Fruit fly (Drosophila melanogaster) whole organism, embryonic: ENCODE measurements around the gene CG42554.

Source experiments
- ATbp ChIP-seq: fragments of 200-800 bp; sonication (Bioruptor generic); optimal IDR thresholded peaks from 2 replicates; lab custom pipeline; 2017; ENCODE audit warnings: missing biosample characterization, mild to moderate bottlenecking, missing genetic modification characterization, missing genetic modification reagents
- Ada2b ChIP-seq: fragments of 200-800 bp; sonication (Bioruptor generic); IDR thresholded peaks from 2 replicates; pipeline ENCODE4 v1.3.6; 2022; ENCODE audit warnings: missing biosample characterization, missing genetic modification characterization
- Blimp-1 ChIP-seq: fragments of 200-800 bp; sonication (Bioruptor generic); optimal IDR thresholded peaks from 3 replicates; lab custom pipeline; 2018; ENCODE audit warnings: missing biosample characterization, missing genetic modification characterization, mild to moderate bottlenecking, moderate library complexity, missing genetic modification reagents
- CG10431 ChIP-seq: fragments of 200-800 bp; sonication (Bioruptor generic); optimal IDR thresholded peaks from 3 replicates; lab custom pipeline; 2018; ENCODE audit warnings: missing biosample characterization, mild to moderate bottlenecking, missing genetic modification characterization
- CG11696 ChIP-seq: fragments of 200-800 bp; sonication (Bioruptor generic); IDR thresholded peaks from 2 replicates; pipeline ENCODE4 v1.3.6; 2022; ENCODE audit warnings: missing biosample characterization, missing genetic modification characterization
- CG12219 ChIP-seq: fragments of 200-800 bp; sonication (Bioruptor generic); optimal IDR thresholded peaks from 3 replicates; lab custom pipeline; 2018; ENCODE audit warnings: missing biosample characterization, mild to moderate bottlenecking, missing genetic modification characterization
- CG13123 ChIP-seq: fragments of 200-800 bp; sonication (Bioruptor generic); optimal IDR thresholded peaks from 2 replicates; lab custom pipeline; 2016; ENCODE audit warnings: missing biosample characterization, missing genetic modification characterization
- CG15073 ChIP-seq: fragments of 200-800 bp; sonication (Bioruptor generic); optimal IDR thresholded peaks from 2 replicates; lab custom pipeline; 2016; ENCODE audit warnings: missing biosample characterization, missing genetic modification characterization
- CG1603 ChIP-seq: fragments of 200-800 bp; sonication (Bioruptor generic); optimal IDR thresholded peaks from 2 replicates; lab custom pipeline; 2019; ENCODE audit warnings: missing biosample characterization, mild to moderate bottlenecking, missing genetic modification characterization, moderate library complexity
- CG1647 ChIP-seq: fragments of 200-800 bp; sonication (Bioruptor generic); optimal IDR thresholded peaks from 3 replicates; lab custom pipeline; 2016; ENCODE audit warnings: missing biosample characterization, missing genetic modification characterization
- CG17361 ChIP-seq: fragments of 200-800 bp; sonication (Bioruptor generic); IDR thresholded peaks from 3 replicates; pipeline ENCODE4 v1.3.6; 2022; ENCODE audit warnings: missing biosample characterization, missing genetic modification characterization
- CG17568 ChIP-seq: fragments of 200-800 bp; sonication (Bioruptor generic); optimal IDR thresholded peaks from 2 replicates; lab custom pipeline; 2018; ENCODE audit warnings: missing biosample characterization, mild to moderate bottlenecking, missing genetic modification characterization, moderate library complexity
- CG1832 ChIP-seq: fragments of 200-800 bp; sonication (Bioruptor generic); optimal IDR thresholded peaks from 2 replicates; lab custom pipeline; 2017; ENCODE audit warnings: missing biosample characterization, mild to moderate bottlenecking, missing genetic modification characterization, inconsistent platforms
- CG2120 ChIP-seq: fragments of 200-800 bp; sonication (Bioruptor generic); optimal IDR thresholded peaks from 3 replicates; lab custom pipeline; 2016; ENCODE audit warnings: missing biosample characterization, missing genetic modification characterization
- CG2678 ChIP-seq: fragments of 200-800 bp; sonication (Bioruptor generic); optimal IDR thresholded peaks from 3 replicates; lab custom pipeline; 2019; ENCODE audit warnings: missing biosample characterization, mild to moderate bottlenecking, missing genetic modification characterization, moderate library complexity
- CG2712 ChIP-seq: fragments of 200-800 bp; optimal IDR thresholded peaks from 3 replicates; lab custom pipeline; 2019; ENCODE audit warnings: missing biosample characterization, mild to moderate bottlenecking, missing genetic modification characterization, moderate library complexity
- CG31388 ChIP-seq: fragments of 200-800 bp; sonication (Bioruptor generic); optimal IDR thresholded peaks from 2 replicates; lab custom pipeline; 2016; ENCODE audit warnings: missing biosample characterization, missing genetic modification characterization
- CG31441 ChIP-seq: fragments of 200-800 bp; sonication (Bioruptor generic); IDR thresholded peaks from 2 replicates; pipeline ENCODE4 v1.3.6; 2022; ENCODE audit warnings: missing biosample characterization, missing genetic modification characterization
- CG4424 ChIP-seq: fragments of 200-800 bp; sonication (Bioruptor generic); optimal IDR thresholded peaks from 3 replicates; lab custom pipeline; 2016; ENCODE audit warnings: missing biosample characterization, missing genetic modification characterization
- CG4820 ChIP-seq: fragments of 200-800 bp; sonication (Bioruptor generic); optimal IDR thresholded peaks from 3 replicates; lab custom pipeline; 2016; ENCODE audit warnings: missing biosample characterization, missing genetic modification characterization
- CG9437 ChIP-seq: fragments of 200-800 bp; sonication (Bioruptor generic); optimal IDR thresholded peaks from 2 replicates; lab custom pipeline; 2018; ENCODE audit warnings: missing biosample characterization, mild to moderate bottlenecking, missing genetic modification characterization
- Drgx ChIP-seq: fragments of 200-800 bp; sonication (Bioruptor generic); IDR thresholded peaks from 2 replicates; pipeline ENCODE4 v1.3.6; 2022; ENCODE audit warnings: missing biosample characterization, missing genetic modification characterization
- E2f2 ChIP-seq: fragments of 200-800 bp; sonication (Bioruptor generic); IDR thresholded peaks from 2 replicates; pipeline ENCODE4 v1.3.6; 2022; ENCODE audit warnings: missing biosample characterization, missing genetic modification characterization
- Gug ChIP-seq: fragments of 200-800 bp; sonication (Bioruptor generic); IDR thresholded peaks from 4 replicates; pipeline ENCODE4 v1.3.6; 2022; ENCODE audit warnings: missing biosample characterization, missing genetic modification characterization
- H2.0 ChIP-seq: fragments of 200-800 bp; sonication (Bioruptor generic); IDR thresholded peaks from 2 replicates; pipeline ENCODE4 v1.3.6; 2022; ENCODE audit warnings: missing biosample characterization, missing genetic modification characterization
- MBD-R2 ChIP-seq: fragments of 200-800 bp; sonication (Bioruptor generic); IDR thresholded peaks from 2 replicates; pipeline ENCODE4 v1.3.6; 2022; ENCODE audit warnings: missing biosample characterization, missing genetic modification characterization
- Xbp1 ChIP-seq: fragments of 200-800 bp; sonication (Bioruptor generic); optimal IDR thresholded peaks from 3 replicates; lab custom pipeline; 2016; ENCODE audit warnings: missing biosample characterization, mild to moderate bottlenecking, missing genetic modification characterization
- ab ChIP-seq: fragments of 200-800 bp; sonication (Bioruptor generic); optimal IDR thresholded peaks from 2 replicates; lab custom pipeline; 2016; ENCODE audit warnings: missing biosample characterization, missing genetic modification characterization
- az2 ChIP-seq: fragments of 200-800 bp; sonication (Bioruptor generic); optimal IDR thresholded peaks from 3 replicates; lab custom pipeline; 2016; ENCODE audit warnings: missing biosample characterization, missing genetic modification characterization
- bbx ChIP-seq: fragments of 200-800 bp; sonication (Bioruptor generic); IDR thresholded peaks from 2 replicates; pipeline ENCODE4 v1.3.6; 2022; ENCODE audit warnings: missing biosample characterization, missing genetic modification characterization; ENCODE audit not compliant: partially characterized antibody
- cg ChIP-seq: fragments of 200-800 bp; sonication (Bioruptor generic); optimal IDR thresholded peaks from 3 replicates; lab custom pipeline; 2019; ENCODE audit warnings: missing biosample characterization, mild to moderate bottlenecking, missing genetic modification characterization, moderate library complexity
- chn ChIP-seq: fragments of 200-800 bp; sonication (Bioruptor generic); optimal IDR thresholded peaks from 2 replicates; lab custom pipeline; 2016; ENCODE audit warnings: missing biosample characterization, missing genetic modification characterization
- danr ChIP-seq: fragments of 200-800 bp; sonication (Bioruptor generic); IDR thresholded peaks from 2 replicates; pipeline ENCODE4 v1.3.6; 2022; ENCODE audit warnings: missing biosample characterization, missing genetic modification characterization
- dimm ChIP-seq: fragments of 200-800 bp; sonication (Bioruptor generic); IDR thresholded peaks from 2 replicates; pipeline ENCODE4 v1.3.6; 2022; ENCODE audit warnings: missing biosample characterization, missing genetic modification characterization
- dmrt11E ChIP-seq: fragments of 200-800 bp; sonication (Bioruptor generic); optimal IDR thresholded peaks from 3 replicates; lab custom pipeline; 2018; ENCODE audit warnings: missing biosample characterization, mild to moderate bottlenecking, missing genetic modification characterization, moderate library complexity
- dmrt99B ChIP-seq: fragments of 200-800 bp; sonication (Bioruptor generic); optimal IDR thresholded peaks from 2 replicates; lab custom pipeline; 2018; ENCODE audit warnings: missing biosample characterization, mild to moderate bottlenecking, missing genetic modification characterization, moderate library complexity
- esg ChIP-seq: fragments of 200-800 bp; sonication (Bioruptor generic); conservative IDR thresholded peaks from 2 replicates; pipeline ENCODE4 v1.3.6; 2022; ENCODE audit warnings: missing biosample characterization, missing genetic modification characterization
- gem ChIP-seq: fragments of 200-800 bp; sonication (Bioruptor generic); optimal IDR thresholded peaks from 2 replicates; lab custom pipeline; 2019; ENCODE audit warnings: missing biosample characterization, mild to moderate bottlenecking, missing genetic modification characterization, moderate library complexity
- h ChIP-seq: fragments of >200 bp; optimal IDR thresholded peaks from 2 replicates; lab custom pipeline; 2017
- lbe ChIP-seq: fragments of 200-800 bp; sonication (Bioruptor generic); optimal IDR thresholded peaks from 2 replicates; lab custom pipeline; 2016; ENCODE audit warnings: missing biosample characterization, mild to moderate bottlenecking, missing genetic modification characterization
- nmo ChIP-seq: fragments of 200-800 bp; sonication (Bioruptor generic); optimal IDR thresholded peaks from 2 replicates; lab custom pipeline; 2018; ENCODE audit warnings: missing biosample characterization, mild to moderate bottlenecking, missing genetic modification characterization, moderate library complexity
- phol ChIP-seq: fragments of 200-800 bp; sonication (Bioruptor generic); optimal IDR thresholded peaks from 3 replicates; lab custom pipeline; 2018; ENCODE audit warnings: missing biosample characterization, mild to moderate bottlenecking, missing genetic modification characterization, moderate library complexity
- prd ChIP-seq, 3 experiments: fragments of >200 bp in 2 of 3; fragments of 200-800 bp in 1 of 3; sonication (Bioruptor generic) in 1 of 3; optimal IDR thresholded peaks in 2 of 3; IDR thresholded peaks in 1 of 3; 2 replicates in 2 of 3; 3 replicates in 1 of 3; pipeline versions ENCODE4 v1.3.6 to Lab custom; 2017 to 2022; ENCODE audit warnings: missing biosample characterization in 1 of 3, missing genetic modification characterization in 1 of 3
- row ChIP-seq: fragments of 200-800 bp; sonication (Bioruptor generic); IDR thresholded peaks from 3 replicates; pipeline ENCODE4 v1.3.6; 2022; ENCODE audit warnings: missing biosample characterization, missing genetic modification characterization
- sc ChIP-seq, 3 experiments: fragments of >200 bp in 2 of 3; fragments of 200-800 bp in 1 of 3; sonication (Bioruptor generic) in 1 of 3; optimal IDR thresholded peaks; 2 replicates in 2 of 3; 3 replicates in 1 of 3; lab custom pipeline; 2017; ENCODE audit warnings: mild to moderate bottlenecking in 1 of 3, missing biosample characterization in 1 of 3, missing genetic modification characterization in 1 of 3, missing genetic modification reagents in 1 of 3
- sens ChIP-seq: fragments of 200-800 bp; sonication (Bioruptor generic); peaks from one replicate; lab custom pipeline; 2016; ENCODE audit warnings: missing biosample characterization, missing genetic modification characterization
- sisA ChIP-seq: fragments of 200-800 bp; sonication (Bioruptor generic); IDR thresholded peaks from 2 replicates; pipeline ENCODE4 v1.3.6; 2022; ENCODE audit warnings: missing biosample characterization, missing genetic modification characterization
- slp2 ChIP-seq: fragments of 200-800 bp; sonication (Bioruptor generic); optimal IDR thresholded peaks from 2 replicates; lab custom pipeline; 2016; ENCODE audit warnings: missing biosample characterization, missing genetic modification characterization
- usp ChIP-seq: fragments of >200 bp; optimal IDR thresholded peaks from 2 replicates; lab custom pipeline; 2017; ENCODE audit warnings: missing biosample characterization, missing genetic modification characterization

CG42554 gene

DNA sequence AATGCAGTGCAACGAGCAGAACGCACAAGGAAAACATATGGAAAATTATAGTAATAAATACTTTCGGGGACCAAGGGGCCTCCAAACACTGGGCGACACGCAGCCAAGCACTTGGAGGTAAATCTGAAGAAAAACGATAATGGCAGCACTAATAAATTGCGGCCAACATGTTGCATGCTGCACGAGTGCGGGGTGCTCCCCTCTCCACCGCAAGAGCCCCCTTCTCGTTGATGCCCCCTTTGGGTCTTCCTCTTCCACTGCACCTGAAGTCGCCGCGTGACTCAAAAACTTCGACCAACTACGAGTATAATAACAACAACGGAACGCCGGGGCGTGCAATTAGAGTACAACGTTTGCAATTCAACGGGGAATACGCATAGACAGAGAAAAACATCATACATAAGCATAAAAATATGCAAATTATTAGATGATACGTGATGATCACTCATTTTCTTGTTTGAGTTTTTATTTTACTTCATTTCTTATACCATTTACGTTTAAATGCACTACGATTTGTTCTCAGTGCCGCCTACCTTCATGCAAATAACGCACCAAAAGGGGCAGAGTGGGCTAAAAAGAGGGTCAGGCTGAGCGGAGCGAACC is 33.5 kb upstream of the CG42554 start:
- TF ChIP-seq CG1832 (GFP tag; lab: Kevin White, UChicago) (no peak), CG17361 (GFP tag; lab: Robert Waterston, UW) (no peak), nmo (GFP tag; lab: Kevin White, UChicago) (peak; percentile 37), CG1603 (tag; lab: Kevin White, UChicago) (peak; percentile 43), dmrt99B (peak; percentile 21), chn (GFP tag; lab: Kevin White, UChicago) (peak; percentile 24), danr (no peak), CG15073 (no peak), Blimp-1 (GFP tag; lab: Kevin White, UChicago) (peak; percentile 45), CG31388 (GFP tag; lab: Kevin White, UChicago) (no peak), dmrt11E (tag; lab: Kevin White, UChicago) (peak; percentile 46), E2f2 (GFP tag; lab: Robert Waterston, UW) (peak; percentile 10; the same call in 1 of the 2 replicates), h (no peak), bbx (GFP tag; lab: Robert Waterston, UW) (no peak), ATbp (GFP tag; lab: Kevin White, UChicago) (no peak), CG13123 (GFP tag; lab: Kevin White, UChicago) (no peak), Gug (GFP tag; lab: Robert Waterston, UW) (no peak), gem (tag; lab: Kevin White, UChicago) (peak; percentile 41), usp (GFP tag; lab: Kevin White, UChicago) (no peak), CG1647 (GFP tag; lab: Kevin White, UChicago) (no peak), CG10431 (GFP tag; lab: Kevin White, UChicago) (no peak), slp2 (no peak), esg (GFP tag; lab: Robert Waterston, UW) (0 out of 2 replicates have a peak, but pooled peaks have one; percentile 12), CG4424 (GFP tag; lab: Kevin White, UChicago) (peak; percentile 15), CG9437 (no peak), phol (tag; lab: Kevin White, UChicago) (peak; percentile 31), Drgx (GFP tag; lab: Robert Waterston, UW) (peak; percentile 64), H2.0 (GFP tag; lab: Robert Waterston, UW) (no peak), sisA (GFP tag; lab: Robert Waterston, UW) (no peak), CG2712 (tag; lab: Kevin White, UChicago) (peak; percentile 5), Ada2b (GFP tag; lab: Robert Waterston, UW) (peak; percentile 20; the same call in 1 of the 2 replicates), CG31441 (GFP tag; lab: Robert Waterston, UW) (no peak), row (GFP tag; lab: Robert Waterston, UW) (peak; percentile 13; the same call in 1 of the 3 replicates), lbe (peak; percentile 50), CG11696 (GFP tag; lab: Robert Waterston, UW) (0 out of 2 replicates have a peak, but pooled peaks have one; percentile 7), CG12219 (GFP tag; lab: Kevin White, UChicago) (peak; percentile 3), CG2678 (tag; lab: Kevin White, UChicago) (peak; percentile 38), prd (optimal IDR thresholded peaks at IDR 0.05; lab: Kevin White, UChicago) (no peak), prd (GFP tag; IDR thresholded peaks at IDR 0.05; lab: Robert Waterston, UW) (0 out of 3 replicates have a peak, but pooled peaks have one; percentile 13), MBD-R2 (GFP tag; lab: Robert Waterston, UW) (no peak), sc (optimal IDR thresholded peaks at IDR 0.05; lab: Kevin White, UChicago) (no peak), sc (GFP tag; optimal IDR thresholded peaks at IDR 0.05; lab: Kevin White, UChicago) (no peak), az2 (peak; percentile 8), dimm (GFP tag; lab: Robert Waterston, UW) (no peak), cg (GFP tag; lab: Kevin White, UChicago) (no peak), ab (GFP tag; lab: Kevin White, UChicago) (no peak), sens (GFP tag; lab: Kevin White, UChicago) (peak; percentile 59), CG2120 (GFP tag; lab: Kevin White, UChicago) (no peak), CG4820 (peak; percentile 17), Xbp1 (peak; percentile 8), CG17568 (GFP tag; lab: Kevin White, UChicago) (no peak)
